Fruit fly (Drosophila melanogaster) whole organism, embryonic: Measurements from ENCODE around the gene Glut1.

ENCODE experiments used
- CG1024 ChIP-seq: fragments of 200-800 bp; sonication (Bioruptor generic); IDR thresholded peaks from 2 replicates; pipeline ENCODE4 v1.3.6; 2022; ENCODE audit warnings: missing biosample characterization, missing genetic modification characterization
- CG11093 ChIP-seq: fragments of 200-800 bp; sonication (Bioruptor generic); IDR thresholded peaks from 3 replicates; pipeline ENCODE4 v1.3.6; 2022; ENCODE audit warnings: missing biosample characterization, missing genetic modification characterization
- CG11504 ChIP-seq: fragments of 200-800 bp; sonication (Bioruptor generic); optimal IDR thresholded peaks from 3 replicates; lab custom pipeline; 2019; ENCODE audit warnings: missing biosample characterization, mild to moderate bottlenecking, missing genetic modification characterization, moderate library complexity
- CG11695 ChIP-seq: fragments of 200-800 bp; sonication (Bioruptor generic); IDR thresholded peaks from 3 replicates; pipeline ENCODE4 v1.3.6; 2022; ENCODE audit warnings: missing biosample characterization, missing genetic modification characterization
- CG12219 ChIP-seq: fragments of 200-800 bp; sonication (Bioruptor generic); optimal IDR thresholded peaks from 3 replicates; lab custom pipeline; 2018; ENCODE audit warnings: missing biosample characterization, mild to moderate bottlenecking, missing genetic modification characterization
- CG14014 ChIP-seq: fragments of 200-800 bp; sonication (Bioruptor generic); IDR thresholded peaks from 2 replicates; pipeline ENCODE4 v1.3.6; 2022; ENCODE audit warnings: missing biosample characterization, missing genetic modification characterization
- CG1602 ChIP-seq: fragments of 200-800 bp; sonication (Bioruptor generic); optimal IDR thresholded peaks from 3 replicates; lab custom pipeline; 2016; ENCODE audit warnings: missing biosample characterization, missing genetic modification characterization
- CG1603 ChIP-seq: fragments of 200-800 bp; sonication (Bioruptor generic); optimal IDR thresholded peaks from 2 replicates; lab custom pipeline; 2019; ENCODE audit warnings: missing biosample characterization, mild to moderate bottlenecking, missing genetic modification characterization, moderate library complexity
- CG2116 ChIP-seq: fragments of 200-800 bp; sonication (Bioruptor generic); optimal IDR thresholded peaks from 3 replicates; lab custom pipeline; 2018; ENCODE audit warnings: missing biosample characterization, mild to moderate bottlenecking, missing genetic modification characterization
- CG30020 ChIP-seq: fragments of 200-800 bp; optimal IDR thresholded peaks from 2 replicates; lab custom pipeline; 2019; ENCODE audit warnings: missing biosample characterization, mild to moderate bottlenecking, missing genetic modification characterization, moderate library complexity
- CG30403 ChIP-seq: fragments of 200-800 bp; sonication (Bioruptor generic); optimal IDR thresholded peaks from 3 replicates; lab custom pipeline; 2016; ENCODE audit warnings: missing biosample characterization, missing genetic modification characterization
- CG3995 ChIP-seq: fragments of 200-800 bp; sonication (Bioruptor generic); optimal IDR thresholded peaks from 3 replicates; lab custom pipeline; 2016; ENCODE audit warnings: missing biosample characterization, missing genetic modification characterization
- CG4424 ChIP-seq: fragments of 200-800 bp; sonication (Bioruptor generic); optimal IDR thresholded peaks from 3 replicates; lab custom pipeline; 2016; ENCODE audit warnings: missing biosample characterization, missing genetic modification characterization
- CG4854 ChIP-seq: fragments of 200-800 bp; sonication (Bioruptor generic); optimal IDR thresholded peaks from 2 replicates; lab custom pipeline; 2016; ENCODE audit warnings: missing biosample characterization, missing genetic modification characterization, inconsistent platforms
- CG5953 ChIP-seq: fragments of 200-800 bp; sonication (Bioruptor generic); IDR thresholded peaks from 2 replicates; pipeline ENCODE4 v1.3.6; 2022; ENCODE audit warnings: missing biosample characterization, missing genetic modification characterization
- CG7556 ChIP-seq: fragments of 200-800 bp; sonication (Bioruptor generic); optimal IDR thresholded peaks from 2 replicates; lab custom pipeline; 2017; ENCODE audit warnings: missing biosample characterization, mild to moderate bottlenecking, missing genetic modification characterization
- CG7786 ChIP-seq: fragments of 200-800 bp; sonication (Bioruptor generic); optimal IDR thresholded peaks from 2 replicates; lab custom pipeline; 2016; ENCODE audit warnings: missing biosample characterization, missing genetic modification characterization
- CG7928 ChIP-seq: fragments of 200-800 bp; sonication (Bioruptor generic); optimal IDR thresholded peaks from 2 replicates; lab custom pipeline; 2017; ENCODE audit warnings: missing biosample characterization, mild to moderate bottlenecking, missing genetic modification characterization
- CoRest ChIP-seq: fragments of 200-800 bp; sonication (Bioruptor generic); optimal IDR thresholded peaks from 3 replicates; lab custom pipeline; 2018; ENCODE audit warnings: missing biosample characterization, mild to moderate bottlenecking, missing genetic modification characterization, moderate library complexity
- CrebB ChIP-seq: fragments of 200-800 bp; sonication (Bioruptor generic); optimal IDR thresholded peaks from 3 replicates; lab custom pipeline; 2018; ENCODE audit warnings: missing biosample characterization, mild to moderate bottlenecking, missing genetic modification characterization
- Deaf1 ChIP-seq: fragments of 200-800 bp; optimal IDR thresholded peaks from 3 replicates; lab custom pipeline; 2019; ENCODE audit warnings: missing biosample characterization, mild to moderate bottlenecking, missing genetic modification characterization, moderate library complexity
- Dref ChIP-seq: fragments of 200-800 bp; sonication (Bioruptor generic); IDR thresholded peaks from 2 replicates; pipeline ENCODE4 v1.3.6; 2022; ENCODE audit warnings: missing biosample characterization, missing genetic modification characterization
- Ets65A ChIP-seq: fragments of 200-800 bp; sonication (Bioruptor generic); peaks from one replicate; lab custom pipeline; 2016; ENCODE audit warnings: missing biosample characterization, missing genetic modification characterization
- Fer1 ChIP-seq: fragments of 200-800 bp; sonication (Bioruptor generic); optimal IDR thresholded peaks from 2 replicates; lab custom pipeline; 2017; ENCODE audit warnings: missing biosample characterization, mild to moderate bottlenecking, missing genetic modification characterization
- GATAe ChIP-seq: fragments of 200-800 bp; sonication (Bioruptor generic); conservative IDR thresholded peaks from 2 replicates; pipeline ENCODE4 v1.3.6; 2022; ENCODE audit warnings: missing biosample characterization, missing genetic modification characterization
- Meics ChIP-seq: fragments of 200-800 bp; sonication (Bioruptor generic); optimal IDR thresholded peaks from 2 replicates; lab custom pipeline; 2017; ENCODE audit warnings: missing biosample characterization, mild to moderate bottlenecking, missing genetic modification characterization
- Sry-β ChIP-seq: fragments of 200-800 bp; sonication (Bioruptor generic); optimal IDR thresholded peaks from 2 replicates; lab custom pipeline; 2018; ENCODE audit warnings: missing biosample characterization, mild to moderate bottlenecking, missing genetic modification characterization, moderate library complexity
- Taf1 ChIP-seq: fragments of 200-800 bp; sonication (Bioruptor generic); IDR thresholded peaks from 2 replicates; pipeline ENCODE4 v1.3.6; 2022; ENCODE audit warnings: missing biosample characterization, missing genetic modification characterization
- Trl ChIP-seq, 3 experiments: fragments of >200 bp in 2 of 3; fragments of 200-800 bp in 1 of 3; sonication (Bioruptor generic) in 1 of 3; optimal IDR thresholded peaks; 2 replicates in 1 of 3; 3 replicates in 2 of 3; lab custom pipeline; 2016 to 2017; ENCODE audit warnings: missing biosample characterization in 1 of 3, missing genetic modification characterization in 1 of 3
- ase ChIP-seq: fragments of 200-800 bp; sonication (Bioruptor generic); IDR thresholded peaks from 3 replicates; pipeline ENCODE4 v1.3.6; 2022; ENCODE audit warnings: missing biosample characterization, missing genetic modification characterization
- br ChIP-seq: fragments of >200 bp; optimal IDR thresholded peaks from 2 replicates; lab custom pipeline; 2017
- cg ChIP-seq: fragments of 200-800 bp; sonication (Bioruptor generic); optimal IDR thresholded peaks from 3 replicates; lab custom pipeline; 2019; ENCODE audit warnings: missing biosample characterization, mild to moderate bottlenecking, missing genetic modification characterization, moderate library complexity
- dan ChIP-seq: fragments of 200-800 bp; sonication (Bioruptor generic); IDR thresholded peaks from 2 replicates; pipeline ENCODE4 v1.3.6; 2022; ENCODE audit warnings: missing biosample characterization, missing genetic modification characterization
- gcm ChIP-seq: fragments of 200-800 bp; sonication (Bioruptor generic); optimal IDR thresholded peaks from 2 replicates; lab custom pipeline; 2019; ENCODE audit warnings: missing biosample characterization, mild to moderate bottlenecking, missing genetic modification characterization, moderate library complexity
- gro ChIP-seq: fragments of 200-800 bp; sonication (Bioruptor generic); optimal IDR thresholded peaks from 2 replicates; lab custom pipeline; 2016; ENCODE audit warnings: missing biosample characterization, missing genetic modification characterization
- gsb-n ChIP-seq: fragments of 200-800 bp; sonication (Bioruptor generic); optimal IDR thresholded peaks from 3 replicates; lab custom pipeline; 2018; ENCODE audit warnings: missing biosample characterization, mild to moderate bottlenecking, missing genetic modification characterization
- gt ChIP-seq: fragments of 200-800 bp; sonication (Bioruptor generic); IDR thresholded peaks from 2 replicates; pipeline ENCODE4 v1.3.6; 2022; ENCODE audit warnings: missing biosample characterization, missing genetic modification characterization
- hb ChIP-seq: fragments of 200-800 bp; sonication (Bioruptor generic); IDR thresholded peaks from 3 replicates; pipeline ENCODE4 v1.3.6; 2022; ENCODE audit warnings: missing biosample characterization, missing genetic modification characterization; ENCODE audit not compliant: partially characterized antibody
- jumu ChIP-seq: fragments of 200-800 bp; sonication (Bioruptor generic); optimal IDR thresholded peaks from 3 replicates; lab custom pipeline; 2016; ENCODE audit warnings: missing biosample characterization, missing genetic modification characterization
- kni ChIP-seq: fragments of 200-800 bp; sonication (Bioruptor generic); optimal IDR thresholded peaks from 3 replicates; lab custom pipeline; 2017; ENCODE audit warnings: mild to moderate bottlenecking, missing biosample characterization, missing genetic modification reagents, missing genetic modification characterization
- nerfin-1 ChIP-seq: fragments of 200-800 bp; sonication (Bioruptor generic); optimal IDR thresholded peaks from 3 replicates; lab custom pipeline; 2019; ENCODE audit warnings: missing biosample characterization, mild to moderate bottlenecking, missing genetic modification characterization, moderate library complexity
- pros ChIP-seq: fragments of 200-800 bp; sonication (Bioruptor generic); optimal IDR thresholded peaks from 3 replicates; lab custom pipeline; 2019; ENCODE audit warnings: missing biosample characterization, mild to moderate bottlenecking, missing genetic modification characterization, moderate library complexity
- psq ChIP-seq: fragments of 200-800 bp; sonication (Bioruptor generic); optimal IDR thresholded peaks from 2 replicates; lab custom pipeline; 2017; ENCODE audit warnings: missing biosample characterization, missing genetic modification characterization
- row ChIP-seq: fragments of 200-800 bp; sonication (Bioruptor generic); IDR thresholded peaks from 3 replicates; pipeline ENCODE4 v1.3.6; 2022; ENCODE audit warnings: missing biosample characterization, missing genetic modification characterization
- sim ChIP-seq: fragments of 200-800 bp; sonication (Bioruptor generic); IDR thresholded peaks from 2 replicates; pipeline ENCODE4 v1.3.6; 2022; ENCODE audit warnings: missing biosample characterization, missing genetic modification characterization
- tx ChIP-seq: fragments of 200-800 bp; sonication (Bioruptor generic); optimal IDR thresholded peaks from 2 replicates; lab custom pipeline; 2016; ENCODE audit warnings: missing biosample characterization, missing genetic modification characterization
- unc-4 ChIP-seq: fragments of 200-800 bp; sonication (Bioruptor generic); IDR thresholded peaks from 2 replicates; pipeline ENCODE4 v1.3.6; 2022; ENCODE audit warnings: missing biosample characterization, missing genetic modification characterization; ENCODE audit not compliant: partially characterized antibody

Glut1 gene

dm6 chr3L:908508-909162 lies 5.2 kb upstream of the Glut1 start, which contains the start of gene nerfin-1 (continued):
- peak; percentile 50 for TF ChIP-seq Deaf1 (tag; lab: Kevin White, UChicago)
- TF ChIP-seq CG7928 (GFP tag; lab: Kevin White, UChicago), result no peak
- peak; percentile 56 for TF ChIP-seq CG11504 (tag; lab: Kevin White, UChicago)
- TF ChIP-seq CG1602 (GFP tag; lab: Kevin White, UChicago), result peak; percentile 14
- peak; percentile 12 for TF ChIP-seq CG1603 (tag; lab: Kevin White, UChicago)
- no peak for TF ChIP-seq unc-4 (GFP tag; lab: Robert Waterston, UW)
- peak; percentile 10 for TF ChIP-seq jumu (GFP tag; lab: Kevin White, UChicago)
- TF ChIP-seq CG30020, result no peak
- no peak for TF ChIP-seq Sry-β (GFP tag; lab: Kevin White, UChicago)
- TF ChIP-seq Fer1 (GFP tag; lab: Kevin White, UChicago), result no peak
- TF ChIP-seq hb (GFP tag; lab: Robert Waterston, UW), result no peak
- TF ChIP-seq CG11093 (GFP tag; lab: Robert Waterston, UW), result no peak
- no peak for TF ChIP-seq CG5953
- TF ChIP-seq CG30403 (GFP tag; lab: Kevin White, UChicago), result peak; percentile 45
- no peak for TF ChIP-seq CrebB (tag; lab: Kevin White, UChicago)
- no peak for TF ChIP-seq CG12219 (GFP tag; lab: Kevin White, UChicago)
- no peak for TF ChIP-seq CG11695 (GFP tag; lab: Robert Waterston, UW)
- no peak for TF ChIP-seq gro
- TF ChIP-seq dan (GFP tag; lab: Robert Waterston, UW), result no peak
- peak; percentile 66 for TF ChIP-seq CG7556 (GFP tag; lab: Kevin White, UChicago)

- no peak for TF ChIP-seq CG4424
- TF ChIP-seq pros, result peak; percentile 93
- no peak for TF ChIP-seq br (lab: Kevin White, UChicago)
- TF ChIP-seq nerfin-1 (tag; lab: Kevin White, UChicago), result peak; percentile 97
- peak; percentile 41 for TF ChIP-seq gsb-n
- no peak for TF ChIP-seq CG14014
- no peak for TF ChIP-seq gt (GFP tag; lab: Robert Waterston, UW)
- TF ChIP-seq CG1024, result no peak
- no peak for TF ChIP-seq CoRest (tag; lab: Kevin White, UChicago)
- TF ChIP-seq sim (GFP tag; lab: Robert Waterston, UW), result no peak
- TF ChIP-seq CG2116 (GFP tag; lab: Kevin White, UChicago), result no peak
- no peak for TF ChIP-seq GATAe (GFP tag; lab: Robert Waterston, UW)
- no peak for TF ChIP-seq ase (GFP tag; lab: Robert Waterston, UW)
- TF ChIP-seq row, result no peak
- peak; percentile 52 for TF ChIP-seq gcm (GFP tag; lab: Kevin White, UChicago)
- peak; percentile 80 for TF ChIP-seq Ets65A
Measured at dm6 chr3L:912406-913369, 1.2 kb upstream of the Glut1 start.

dm6 chr3L:914852-915251 lies 978 bp downstream of the Glut1 start:
- no peak for TF ChIP-seq CG4854
- peak; percentile 81 for TF ChIP-seq Ets65A
- no peak for TF ChIP-seq tx (GFP tag; lab: Kevin White, UChicago)
- no peak for TF ChIP-seq CG7786 (GFP tag; lab: Kevin White, UChicago)
- peak in 1 of 2 experiments; percentile 39 for TF ChIP-seq Trl (optimal IDR thresholded peaks at IDR 0.05; lab: Kevin White, UChicago)
- no peak for TF ChIP-seq Trl (GFP tag; optimal IDR thresholded peaks at IDR 0.05; lab: Kevin White, UChicago)
- no peak for TF ChIP-seq Dref (GFP tag; lab: Robert Waterston, UW)
- no peak for TF ChIP-seq Taf1 (GFP tag; lab: Robert Waterston, UW)
- peak; percentile 22 for TF ChIP-seq nerfin-1 (tag; lab: Kevin White, UChicago)
- TF ChIP-seq psq, result no peak
- TF ChIP-seq CG3995 (GFP tag; lab: Kevin White, UChicago), result no peak
- peak; percentile 61 for TF ChIP-seq cg (GFP tag; lab: Kevin White, UChicago)
- TF ChIP-seq kni (GFP tag; lab: Kevin White, UChicago), result no peak
- TF ChIP-seq Meics (GFP tag; lab: Kevin White, UChicago), result no peak
